Fruit fly (Drosophila melanogaster): ENCODE data around the gene Sgs4.

Gene Sgs4

DNA sequence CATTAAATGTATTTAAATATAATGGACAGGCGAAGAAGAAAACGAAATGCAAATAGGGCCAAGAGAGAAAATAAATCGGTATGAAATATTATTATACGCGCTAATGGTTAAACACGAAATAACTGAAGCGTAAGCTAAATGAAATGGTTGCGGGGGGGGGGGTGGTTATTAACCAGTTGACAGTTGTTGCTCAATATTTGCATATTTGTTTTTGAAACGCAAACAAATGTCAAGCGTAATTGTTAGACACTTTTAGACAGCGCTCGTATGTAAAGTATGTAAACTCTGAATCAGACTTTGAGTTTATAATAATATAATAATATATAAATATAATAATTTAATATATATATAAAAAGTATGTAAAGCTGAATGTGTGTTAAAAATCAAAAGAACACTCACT is 32.1 kb downstream of the Sgs4 start:
- TF ChIP-seq Dll (GFP tag; IDR thresholded peaks at IDR 0.05; ENCODE audit: partially characterized antibody) = no peak
- peak; percentile 27; the same call in 1 of the 2 replicates for TF ChIP-seq Rfx (GFP tag; IDR thresholded peaks at IDR 0.05)
- no peak for TF ChIP-seq so (GFP tag; IDR thresholded peaks at IDR 0.05)
- TF ChIP-seq shn (GFP tag; optimal IDR thresholded peaks at IDR 0.05) = no peak
- TF ChIP-seq D19B (GFP tag; optimal IDR thresholded peaks at IDR 0.05) = peak; percentile 2
- no peak for TF ChIP-seq CG6175 (GFP tag; IDR thresholded peaks at IDR 0.05)
- TF ChIP-seq grn (GFP tag; optimal IDR thresholded peaks at IDR 0.05) = no peak
- TF ChIP-seq al (GFP tag; IDR thresholded peaks at IDR 0.05) = no peak
- TF ChIP-seq BEAF-32 (GFP tag; optimal IDR thresholded peaks at IDR 0.05) = no peak
- no peak for TF ChIP-seq CG14860 (GFP tag; IDR thresholded peaks at IDR 0.05; ENCODE audit: partially characterized antibody)
- no peak for TF ChIP-seq CG32532 (GFP tag; IDR thresholded peaks at IDR 0.05)
- TF ChIP-seq ap (GFP tag; IDR thresholded peaks at IDR 0.05) = no peak
- TF ChIP-seq Hmr (GFP tag; optimal IDR thresholded peaks at IDR 0.05) = peak; percentile 70
- TF ChIP-seq YL-1 (GFP tag; optimal IDR thresholded peaks at IDR 0.05) = no peak
- no peak for TF ChIP-seq sob (GFP tag; IDR thresholded peaks at IDR 0.05)
- TF ChIP-seq D (optimal IDR thresholded peaks at IDR 0.05) = no peak
- TF ChIP-seq D (GFP tag; optimal IDR thresholded peaks at IDR 0.05) = no peak
- TF ChIP-seq CG6854 (GFP tag; optimal IDR thresholded peaks at IDR 0.05) = no peak
- no peak for TF ChIP-seq CG12299 (tag; optimal IDR thresholded peaks at IDR 0.05)
- no peak for TF ChIP-seq Myb (GFP tag; optimal IDR thresholded peaks at IDR 0.05)
- TF ChIP-seq TFAM (GFP tag; optimal IDR thresholded peaks at IDR 0.05) = no peak
- TF ChIP-seq CG17186 (GFP tag; optimal IDR thresholded peaks at IDR 0.05) = no peak
- no peak for TF ChIP-seq Hmx (GFP tag; optimal IDR thresholded peaks at IDR 0.05)
- TF ChIP-seq CG14667 (GFP tag; IDR thresholded peaks at IDR 0.05) = no peak
- no peak for TF ChIP-seq wek (GFP tag; optimal IDR thresholded peaks at IDR 0.05)
- TF ChIP-seq CG12071 (GFP tag; optimal IDR thresholded peaks at IDR 0.05) = peak; percentile 32
- peak; percentile 53 for TF ChIP-seq CG6813 (GFP tag; optimal IDR thresholded peaks at IDR 0.05)
- no peak for TF ChIP-seq CG34422 (GFP tag; IDR thresholded peaks at IDR 0.05)
- TF ChIP-seq CG16779 (GFP tag; IDR thresholded peaks at IDR 0.05) = no peak
- TF ChIP-seq CG17385 (GFP tag; optimal IDR thresholded peaks at IDR 0.05) = no peak
- no peak for TF ChIP-seq CG13123 (GFP tag; optimal IDR thresholded peaks at IDR 0.05)
- no peak for TF ChIP-seq amos (GFP tag; IDR thresholded peaks at IDR 0.05; ENCODE audit: partially characterized antibody)
- TF ChIP-seq Elba2 (GFP tag; optimal IDR thresholded peaks at IDR 0.05) = no peak
- peak; percentile 13 for TF ChIP-seq HHEX (GFP tag; optimal IDR thresholded peaks at IDR 0.05)
- no peak for TF ChIP-seq nerfin-2 (GFP tag; IDR thresholded peaks at IDR 0.05; ENCODE audit: partially characterized antibody)
- TF ChIP-seq NC2β (GFP tag; optimal IDR thresholded peaks at IDR 0.05) = no peak
- no peak for TF ChIP-seq gsb-n (tag; optimal IDR thresholded peaks at IDR 0.05)
- peak; percentile 41 for TF ChIP-seq fd3F (GFP tag; optimal IDR thresholded peaks at IDR 0.05)
- peak; percentile 17 for TF ChIP-seq CG10209 (GFP tag; optimal IDR thresholded peaks at IDR 0.05)
- TF ChIP-seq CG8290 (GFP tag; optimal IDR thresholded peaks at IDR 0.05) = no peak
- peak in 1 of 2 experiments; percentile 67 for TF ChIP-seq CG8290 (tag; optimal IDR thresholded peaks at IDR 0.05)
- TF ChIP-seq CG10979 (tag; optimal IDR thresholded peaks at IDR 0.05) = no peak
- TF ChIP-seq CG4854 (GFP tag; optimal IDR thresholded peaks at IDR 0.05) = no peak
- TF ChIP-seq disco-r (GFP tag; optimal IDR thresholded peaks at IDR 0.05) = no peak
- no peak for TF ChIP-seq zf30C (GFP tag; optimal IDR thresholded peaks at IDR 0.05)
- no peak for TF ChIP-seq CG15601 (tag; optimal IDR thresholded peaks at IDR 0.05)
- TF ChIP-seq eyg (GFP tag; optimal IDR thresholded peaks at IDR 0.05) = no peak
- TF ChIP-seq ara (GFP tag; IDR thresholded peaks at IDR 0.05) = no peak
- no peak for TF ChIP-seq gce (GFP tag; IDR thresholded peaks at IDR 0.05)
- TF ChIP-seq Fer1 (GFP tag; optimal IDR thresholded peaks at IDR 0.05) = no peak
- TF ChIP-seq da (GFP tag; optimal IDR thresholded peaks at IDR 0.05) = no peak
- no peak for TF ChIP-seq tx (GFP tag; optimal IDR thresholded peaks at IDR 0.05)
- TF ChIP-seq CG7357 (GFP tag; IDR thresholded peaks at IDR 0.05) = no peak

All from whole organism, embryonic.